Fruit fly (Drosophila melanogaster): ENCODE results near the gene CG3792.

The CG3792 gene

dm6 chr2L:4976988-4977551 is at the start of gene CG3792, which contains the start of gene Gmd (continued):
- TF ChIP-seq CG18262 (tag; optimal IDR thresholded peaks at IDR 0.05) (peak; percentile 97), CG15479 (GFP tag; optimal IDR thresholded peaks at IDR 0.05) (peak; percentile 74), CrebB (tag; optimal IDR thresholded peaks at IDR 0.05) (peak; percentile 77), CG4328 (GFP tag; optimal IDR thresholded peaks at IDR 0.05) (peak; percentile 95), Doc2 (GFP tag; IDR thresholded peaks at IDR 0.05) (peak; percentile 82), gem (tag; optimal IDR thresholded peaks at IDR 0.05) (peak; percentile 95), run (tag; optimal IDR thresholded peaks at IDR 0.05) (peak; percentile 80), CG10462 (GFP tag; optimal IDR thresholded peaks at IDR 0.05) (peak; percentile 91), ash1 (GFP tag; optimal IDR thresholded peaks at IDR 0.05) (peak; percentile 9), danr (GFP tag; IDR thresholded peaks at IDR 0.05) (peak; percentile 93), CG30020 (tag; optimal IDR thresholded peaks at IDR 0.05) (peak; percentile 81), CG18476 (GFP tag; optimal IDR thresholded peaks at IDR 0.05) (peak; percentile 93), Aef1 (GFP tag; IDR thresholded peaks at IDR 0.05) (peak; percentile 95), CG15073 (GFP tag; optimal IDR thresholded peaks at IDR 0.05) (peak; percentile 58), fd102C (GFP tag; optimal IDR thresholded peaks at IDR 0.05) (peak; percentile 42), CG1647 (GFP tag; optimal IDR thresholded peaks at IDR 0.05) (peak; percentile 90), CG8290 (GFP tag; optimal IDR thresholded peaks at IDR 0.05) (peak; percentile 95), CG8290 (tag; optimal IDR thresholded peaks at IDR 0.05) (peak; percentile 82 to 84), CG7556 (GFP tag; optimal IDR thresholded peaks at IDR 0.05) (peak; percentile 96), bcd (GFP tag; optimal IDR thresholded peaks at IDR 0.05) (peak; percentile 94), hb (GFP tag; IDR thresholded peaks at IDR 0.05; ENCODE audit: partially characterized antibody) (peak; percentile 88), CG11504 (tag; optimal IDR thresholded peaks at IDR 0.05) (peak; percentile 94), unc-4 (GFP tag; IDR thresholded peaks at IDR 0.05; ENCODE audit: partially characterized antibody) (peak; percentile 82), mld (GFP tag; IDR thresholded peaks at IDR 0.05; ENCODE audit: partially characterized antibody) (peak; percentile 61; the same call in 1 of the 3 replicates), D19A (tag; optimal IDR thresholded peaks at IDR 0.05) (peak; percentile 91), eve (GFP tag; optimal IDR thresholded peaks at IDR 0.05) (peak in 1 of 2 experiments; percentile 67), sima (GFP tag; optimal IDR thresholded peaks at IDR 0.05) (peak; percentile 77), NC2α (GFP tag; optimal IDR thresholded peaks at IDR 0.05) (peak; percentile 90), CG15011 (GFP tag; optimal IDR thresholded peaks at IDR 0.05) (no peak), CG16813 (GFP tag; IDR thresholded peaks at IDR 0.05; ENCODE audit: partially characterized antibody) (peak; percentile 84), Xrp1 (GFP tag; IDR thresholded peaks at IDR 0.05) (peak; percentile 98), Kr (GFP tag; optimal IDR thresholded peaks at IDR 0.05) (no peak), gcm (GFP tag; optimal IDR thresholded peaks at IDR 0.05) (peak; percentile 81), hbn (GFP tag; IDR thresholded peaks at IDR 0.05; ENCODE audit: partially characterized antibody) (peak; percentile 81), CG3281 (GFP tag; optimal IDR thresholded peaks at IDR 0.05) (peak; percentile 95), abd-A (tag; optimal IDR thresholded peaks at IDR 0.05) (no peak), Antp (GFP tag; optimal IDR thresholded peaks at IDR 0.05) (peak; percentile 95), Side (GFP tag; optimal IDR thresholded peaks at IDR 0.05) (peak; percentile 92), cato (GFP tag; optimal IDR thresholded peaks at IDR 0.05; ENCODE audit: borderline replicate concordance) (peak; percentile 91), CG14014 (GFP tag; IDR thresholded peaks at IDR 0.05) (peak; percentile 95), CG2678 (tag; optimal IDR thresholded peaks at IDR 0.05) (peak; percentile 97), ro (GFP tag; IDR thresholded peaks at IDR 0.05) (peak; percentile 91), luna (GFP tag; optimal IDR thresholded peaks at IDR 0.05) (peak; percentile 86), tna (GFP tag; IDR thresholded peaks at IDR 0.05; ENCODE audit: partially characterized antibody) (peak; percentile 67), Dek (tag; optimal IDR thresholded peaks at IDR 0.05) (peak; percentile 91), CG11456 (GFP tag; IDR thresholded peaks at IDR 0.05) (peak; percentile 96), Ravus (GFP tag; IDR thresholded peaks at IDR 0.05) (peak; percentile 86), CG15269 (tag; optimal IDR thresholded peaks at IDR 0.05) (no peak), sr (GFP tag; IDR thresholded peaks at IDR 0.05) (peak; percentile 61; the same call in 1 of the 3 replicates), tup (GFP tag; optimal IDR thresholded peaks at IDR 0.05) (peak; percentile 78)
